Worm (Caenorhabditis elegans) whole organism, young adult: ENCODE results near the gene R08A2.2.
A peak's percentile ranks its signal among the peaks of the same experiment; 100 is the strongest.

ENCODE experiments used
- D2030.7 ChIP-seq: fragments of 200-800 bp; sonication (Bioruptor generic); IDR thresholded peaks from 2 replicates; pipeline ENCODE4 v1.3.6; 2022; ENCODE audit warnings: missing genetic modification reagents, missing genetic modification characterization, missing compliant biosample characterization
- F10E7.11 ChIP-seq: sonication (generic microtip); optimal IDR thresholded peaks from 2 replicates; lab custom pipeline; 2017; ENCODE audit warnings: mild to moderate bottlenecking, missing genetic modification characterization, moderate library complexity, missing compliant biosample characterization
- F23B12.7 ChIP-seq: sonication (generic microtip); optimal IDR thresholded peaks from 2 replicates; lab custom pipeline; 2017; ENCODE audit warnings: missing genetic modification characterization, mild to moderate bottlenecking, missing compliant biosample characterization, antibody characterized with exemption, moderate library complexity; ENCODE audit not compliant: insufficient read depth
- F33H1.4 ChIP-seq: fragments of 200-800 bp; sonication (Bioruptor generic); IDR thresholded peaks from 2 replicates; pipeline ENCODE4 v1.3.6; 2022; ENCODE audit warnings: missing genetic modification reagents, missing genetic modification characterization, missing compliant biosample characterization
- F37B4.10 ChIP-seq: fragments of 200-800 bp; sonication (Bioruptor generic); IDR thresholded peaks from 2 replicates; pipeline ENCODE4 v1.3.6; 2022; ENCODE audit warnings: missing genetic modification characterization, missing compliant biosample characterization
- F49E8.2 ChIP-seq: sonication (generic microtip); optimal IDR thresholded peaks from 3 replicates; lab custom pipeline; 2017; ENCODE audit warnings: missing genetic modification characterization, mild to moderate bottlenecking, missing compliant biosample characterization, antibody characterized with exemption, moderate library complexity; ENCODE audit not compliant: insufficient read depth
- F52B5.7 ChIP-seq: sonication (generic microtip); optimal IDR thresholded peaks from 2 replicates; lab custom pipeline; 2016; ENCODE audit warnings: mild to moderate bottlenecking, missing genetic modification characterization, missing compliant biosample characterization
- F57A8.1 ChIP-seq: fragments of 200-800 bp; sonication (Bioruptor generic); optimal IDR thresholded peaks from 2 replicates; lab custom pipeline; 2018; ENCODE audit warnings: mild to moderate bottlenecking, missing genetic modification characterization, moderate library complexity, missing compliant biosample characterization
- Y56A3A.18 ChIP-seq: fragments of 200-800 bp; sonication (Bioruptor generic); IDR thresholded peaks from 2 replicates; pipeline ENCODE4 v1.3.6; 2022; ENCODE audit warnings: missing genetic modification reagents, missing genetic modification characterization, missing compliant biosample characterization
- Y67H2A.10 ChIP-seq: fragments of 200-800 bp; sonication (Bioruptor generic); conservative IDR thresholded peaks from 2 replicates; pipeline ENCODE4 v1.3.6; 2022; ENCODE audit warnings: missing genetic modification reagents, missing genetic modification characterization, missing compliant biosample characterization
- Y79H2A.3 ChIP-seq: fragments of 200-800 bp; sonication (Bioruptor generic); conservative IDR thresholded peaks from 2 replicates; pipeline ENCODE4 v1.3.6; 2022; ENCODE audit warnings: missing genetic modification reagents, missing genetic modification characterization, missing compliant biosample characterization
- Y95B8A.8 ChIP-seq: fragments of 200-800 bp; sonication (Bioruptor generic); IDR thresholded peaks from 2 replicates; pipeline ENCODE4 v1.3.6; 2022; ENCODE audit warnings: missing genetic modification reagents, missing genetic modification characterization, missing compliant biosample characterization
- attf-5 ChIP-seq: fragments of 200-800 bp; sonication (Bioruptor generic); optimal IDR thresholded peaks from 2 replicates; lab custom pipeline; 2018; ENCODE audit warnings: mild to moderate bottlenecking, missing genetic modification characterization, missing compliant biosample characterization
- bed-2 ChIP-seq: fragments of 200-800 bp; sonication (Bioruptor generic); IDR thresholded peaks from 2 replicates; pipeline ENCODE4 v1.3.6; 2022; ENCODE audit warnings: missing genetic modification reagents, missing genetic modification characterization, missing compliant biosample characterization
- ccch-3 ChIP-seq: fragments of 200-800 bp; sonication (Bioruptor generic); optimal IDR thresholded peaks from 2 replicates; lab custom pipeline; 2018; ENCODE audit warnings: mild to moderate bottlenecking, missing genetic modification characterization, missing compliant biosample characterization
- cebp-2 ChIP-seq: fragments of 200-800 bp; sonication (Bioruptor generic); IDR thresholded peaks from 2 replicates; pipeline ENCODE4 v1.3.6; 2022; ENCODE audit warnings: missing genetic modification characterization, missing compliant biosample characterization
- ceh-100 ChIP-seq: fragments of 200-800 bp; sonication (Bioruptor generic); IDR thresholded peaks from 2 replicates; pipeline ENCODE4 v1.3.6; 2022; ENCODE audit warnings: missing genetic modification reagents, missing genetic modification characterization, missing compliant biosample characterization
- ceh-91 ChIP-seq: fragments of 200-800 bp; sonication (Bioruptor generic); IDR thresholded peaks from 2 replicates; pipeline ENCODE4 v1.3.6; 2022; ENCODE audit warnings: missing genetic modification reagents, missing genetic modification characterization, missing compliant biosample characterization
- chd-7 ChIP-seq: sonication (generic microtip); optimal IDR thresholded peaks from 2 replicates; lab custom pipeline; 2016; ENCODE audit warnings: mild to moderate bottlenecking, missing genetic modification characterization, moderate library complexity, missing compliant biosample characterization
- dpff-1 ChIP-seq: sonication (generic microtip); optimal IDR thresholded peaks from 2 replicates; lab custom pipeline; 2017; ENCODE audit warnings: mild to moderate bottlenecking, missing genetic modification characterization, missing compliant biosample characterization
- efl-1 ChIP-seq: fragments of 150-350 bp; optimal IDR thresholded peaks from 2 replicates; lab custom pipeline; 2014; ENCODE audit warnings: missing biosample characterization, missing genetic modification reagents, missing genetic modification characterization
- hlh-12 ChIP-seq: sonication (generic microtip); optimal IDR thresholded peaks from 2 replicates; lab custom pipeline; 2016; ENCODE audit warnings: missing genetic modification characterization, missing compliant biosample characterization
- lag-1 ChIP-seq: fragments of 200-800 bp; sonication (Bioruptor generic); IDR thresholded peaks from 2 replicates; pipeline ENCODE4 v1.3.6; 2022; ENCODE audit warnings: missing genetic modification reagents, missing genetic modification characterization, missing compliant biosample characterization
- let-607 ChIP-seq, 2 experiments: fragments of 200-800 bp in 1 of 2; sonication (Bioruptor generic) in 1 of 2; sonication (generic microtip) in 1 of 2; optimal IDR thresholded peaks; 2 replicates each; lab custom pipeline; 2016 to 2018; ENCODE audit warnings: mild to moderate bottlenecking in 2 of 2, missing compliant biosample characterization in 2 of 2, missing genetic modification characterization in 2 of 2, moderate library complexity in 2 of 2, missing genotype in 1 of 2
- lsl-1 ChIP-seq: fragments of 200-800 bp; sonication (Bioruptor generic); optimal IDR thresholded peaks from 2 replicates; lab custom pipeline; 2018; ENCODE audit warnings: mild to moderate bottlenecking, missing genetic modification characterization, moderate library complexity, missing compliant biosample characterization
- lsy-27 ChIP-seq: sonication (generic microtip); optimal IDR thresholded peaks from 2 replicates; lab custom pipeline; 2017; ENCODE audit warnings: missing genetic modification characterization, mild to moderate bottlenecking, missing compliant biosample characterization, antibody characterized with exemption, missing genotype, borderline replicate concordance; ENCODE audit not compliant: insufficient read depth
- madf-3 ChIP-seq: fragments of 200-800 bp; sonication (Bioruptor generic); IDR thresholded peaks from 2 replicates; pipeline ENCODE4 v1.3.6; 2022; ENCODE audit warnings: missing genetic modification reagents, missing genetic modification characterization, missing compliant biosample characterization
- madf-6 ChIP-seq: fragments of 200-800 bp; sonication (Bioruptor generic); IDR thresholded peaks from 2 replicates; pipeline ENCODE4 v1.3.6; 2022; ENCODE audit warnings: missing genetic modification reagents, missing genetic modification characterization, missing compliant biosample characterization
- mes-4 ChIP-seq: sonication (generic microtip); optimal IDR thresholded peaks from 2 replicates; lab custom pipeline; 2016; ENCODE audit warnings: missing genotype, missing genetic modification characterization, missing compliant biosample characterization
- nfyb-1 ChIP-seq: fragments of 200-800 bp; sonication (Bioruptor generic); IDR thresholded peaks from 2 replicates; pipeline ENCODE4 v1.3.6; 2022; ENCODE audit warnings: missing genetic modification reagents, missing genetic modification characterization, missing compliant biosample characterization
- nhr-27 ChIP-seq: fragments of 200-800 bp; sonication (Bioruptor generic); optimal IDR thresholded peaks from 2 replicates; lab custom pipeline; 2018; ENCODE audit warnings: mild to moderate bottlenecking, missing genetic modification characterization, moderate library complexity, missing compliant biosample characterization
- nhr-80 ChIP-seq: sonication (generic microtip); optimal IDR thresholded peaks from 2 replicates; lab custom pipeline; 2016; ENCODE audit warnings: missing genetic modification characterization, missing compliant biosample characterization
- pbrm-1 ChIP-seq: fragments of 200-800 bp; sonication (Bioruptor generic); IDR thresholded peaks from 2 replicates; pipeline ENCODE4 v1.3.6; 2022; ENCODE audit warnings: missing genetic modification reagents, missing genetic modification characterization, missing compliant biosample characterization
- snpc-1.1 ChIP-seq: sonication (generic microtip); optimal IDR thresholded peaks from 2 replicates; lab custom pipeline; 2017; ENCODE audit warnings: missing genetic modification characterization, mild to moderate bottlenecking, missing compliant biosample characterization, antibody characterized with exemption, moderate library complexity, missing genotype, missing genetic modification reagents; ENCODE audit not compliant: insufficient read depth
- snpc-1.3 ChIP-seq: sonication (generic microtip); optimal IDR thresholded peaks from 2 replicates; lab custom pipeline; 2017; ENCODE audit warnings: missing genetic modification characterization, mild to moderate bottlenecking, missing compliant biosample characterization, antibody characterized with exemption, moderate library complexity, missing genotype, missing genetic modification reagents; ENCODE audit not compliant: insufficient read depth
- somi-1 ChIP-seq: fragments of 200-800 bp; sonication (Bioruptor generic); optimal IDR thresholded peaks from 2 replicates; lab custom pipeline; 2018; ENCODE audit warnings: mild to moderate bottlenecking, missing genetic modification characterization, missing compliant biosample characterization
- ztf-25 ChIP-seq: fragments of 200-800 bp; sonication (Bioruptor generic); IDR thresholded peaks from 2 replicates; pipeline ENCODE4 v1.3.6; 2022; ENCODE audit warnings: missing genetic modification reagents, missing genetic modification characterization, missing compliant biosample characterization
- ztf-26 ChIP-seq: sonication (generic microtip); optimal IDR thresholded peaks from 2 replicates; lab custom pipeline; 2017; ENCODE audit warnings: missing genetic modification characterization, missing compliant biosample characterization
- ztf-3 ChIP-seq: fragments of 200-800 bp; sonication (Bioruptor generic); optimal IDR thresholded peaks from 2 replicates; lab custom pipeline; 2018; ENCODE audit warnings: mild to moderate bottlenecking, missing genetic modification characterization, missing compliant biosample characterization

R08A2.2 gene

ce11 chrV:14707958-14708357, 7.5 kb downstream of the R08A2.2 start, which contains the start of gene R08A2.9:
R08A2.9 (plus strand) TSS chrV:14708258.
- TF ChIP-seq Y67H2A.10 (GFP tag; lab: Robert Waterston, UW) = no peak
- no peak for TF ChIP-seq F52B5.7 (tag; lab: Kevin White, UChicago)
- no peak for TF ChIP-seq madf-6 (GFP tag; lab: Robert Waterston, UW)
- no peak for TF ChIP-seq pbrm-1 (GFP tag; lab: Robert Waterston, UW)
- TF ChIP-seq ceh-91 (GFP tag; lab: Robert Waterston, UW) = no peak
- no peak for TF ChIP-seq cebp-2 (GFP tag; lab: Robert Waterston, UW)
- TF ChIP-seq ztf-25 = no peak
- no peak for TF ChIP-seq chd-7
- TF ChIP-seq hlh-12 (tag; lab: Kevin White, UChicago) = no peak
- no peak for TF ChIP-seq bed-2 (GFP tag; lab: Robert Waterston, UW)
- TF ChIP-seq let-607 (tag; optimal IDR thresholded peaks at IDR 0.05; lab: Kevin White, UChicago) = no peak
- no peak for TF ChIP-seq snpc-1.3 (tag; lab: Kevin White, UChicago)
- TF ChIP-seq ztf-26 (tag; lab: Kevin White, UChicago) = no peak
- no peak for TF ChIP-seq dpff-1 (tag; lab: Kevin White, UChicago)
- no peak for TF ChIP-seq lsy-27
- TF ChIP-seq ceh-100 (GFP tag; lab: Robert Waterston, UW) = no peak
- TF ChIP-seq F10E7.11 (tag; lab: Kevin White, UChicago) = no peak
- no peak for TF ChIP-seq F37B4.10 (GFP tag; lab: Robert Waterston, UW)
- no peak for TF ChIP-seq F23B12.7 (tag; lab: Kevin White, UChicago)
- TF ChIP-seq, all 124 proteins: peak for 0

DNA sequence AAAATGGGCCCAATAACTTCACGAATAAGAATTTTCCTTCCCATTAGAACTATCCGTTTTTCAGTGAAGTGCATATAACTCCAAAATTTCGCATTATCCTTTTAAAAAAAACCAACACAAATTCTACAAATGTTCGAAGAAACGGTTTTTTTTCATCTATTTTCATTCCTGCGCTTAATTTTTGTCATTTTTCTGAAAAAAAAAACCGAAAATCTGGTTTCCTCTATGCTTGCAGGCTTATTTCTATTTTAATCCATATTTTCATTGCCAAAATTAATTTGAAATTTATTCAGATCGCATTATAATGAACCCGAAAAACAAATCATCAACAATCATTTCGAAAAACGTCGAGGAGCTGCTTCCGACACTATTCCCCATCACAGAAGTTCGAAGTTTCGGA, 16.8 kb downstream of the R08A2.2 start, which contains the start of gene set-5:
TSS of gene set-5 (plus strand) at position 301 of the 400 bp plus-strand sequence.
- TF ChIP-seq F52B5.7 (tag; lab: Kevin White, UChicago) (no peak), madf-3 (no peak), nfyb-1 (GFP tag; lab: Robert Waterston, UW) (no peak), D2030.7 (GFP tag; lab: Robert Waterston, UW) (no peak), F49E8.2 (tag; lab: Kevin White, UChicago) (no peak), F57A8.1 (no peak), lag-1 (GFP tag; lab: Robert Waterston, UW) (no peak), nhr-80 (tag; lab: Kevin White, UChicago) (no peak), somi-1 (GFP tag; lab: Kevin White, UChicago) (no peak), mes-4 (tag; lab: Kevin White, UChicago) (no peak), ztf-3 (no peak), ccch-3 (GFP tag; lab: Kevin White, UChicago) (no peak), Y56A3A.18 (no peak)

DNA sequence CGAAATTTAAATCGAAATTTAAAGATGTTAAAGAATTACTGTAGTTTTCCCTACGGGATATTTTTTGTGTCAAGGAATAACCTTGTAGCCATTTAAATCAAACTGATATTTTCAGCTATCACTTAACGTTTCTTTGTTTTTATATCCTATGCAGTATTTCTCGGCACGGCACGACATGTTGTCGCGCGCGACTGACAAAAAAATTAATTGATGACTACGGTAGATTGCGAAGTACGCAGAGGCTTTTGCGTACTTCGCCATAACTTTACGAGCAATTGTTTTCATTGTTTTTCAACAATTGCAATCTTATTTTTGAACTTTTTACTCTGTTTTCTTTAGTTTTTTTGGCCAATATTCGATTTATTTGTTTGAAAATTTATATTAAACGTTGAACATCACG, 17.5 kb downstream of the R08A2.2 start:
- no peak for TF ChIP-seq attf-5 (GFP tag; lab: Kevin White, UChicago)
- TF ChIP-seq lsl-1 = peak; percentile 91
- TF ChIP-seq snpc-1.3 (tag; lab: Kevin White, UChicago) = no peak
- TF ChIP-seq Y95B8A.8 (GFP tag; lab: Robert Waterston, UW) = no peak
- no peak for TF ChIP-seq madf-3
- no peak for TF ChIP-seq nhr-27 (tag; lab: Kevin White, UChicago)
- TF ChIP-seq Y79H2A.3 (GFP tag; lab: Robert Waterston, UW) = no peak
- TF ChIP-seq ceh-91 (GFP tag; lab: Robert Waterston, UW) = no peak
- TF ChIP-seq lag-1 (GFP tag; lab: Robert Waterston, UW) = no peak
- peak; percentile 19 for TF ChIP-seq snpc-1.1 (tag; lab: Kevin White, UChicago)
- TF ChIP-seq F33H1.4 (GFP tag; lab: Robert Waterston, UW) = peak; percentile 40; the same call in 1 of the 2 replicates
- TF ChIP-seq madf-6 (GFP tag; lab: Robert Waterston, UW) = peak; percentile 48; the same call in 1 of the 2 replicates
- peak; percentile 9 for TF ChIP-seq efl-1
- no peak for TF ChIP-seq hlh-12 (tag; lab: Kevin White, UChicago)
